Worm (Caenorhabditis elegans): Measurements from ENCODE around the gene cutl-9.

DNA sequence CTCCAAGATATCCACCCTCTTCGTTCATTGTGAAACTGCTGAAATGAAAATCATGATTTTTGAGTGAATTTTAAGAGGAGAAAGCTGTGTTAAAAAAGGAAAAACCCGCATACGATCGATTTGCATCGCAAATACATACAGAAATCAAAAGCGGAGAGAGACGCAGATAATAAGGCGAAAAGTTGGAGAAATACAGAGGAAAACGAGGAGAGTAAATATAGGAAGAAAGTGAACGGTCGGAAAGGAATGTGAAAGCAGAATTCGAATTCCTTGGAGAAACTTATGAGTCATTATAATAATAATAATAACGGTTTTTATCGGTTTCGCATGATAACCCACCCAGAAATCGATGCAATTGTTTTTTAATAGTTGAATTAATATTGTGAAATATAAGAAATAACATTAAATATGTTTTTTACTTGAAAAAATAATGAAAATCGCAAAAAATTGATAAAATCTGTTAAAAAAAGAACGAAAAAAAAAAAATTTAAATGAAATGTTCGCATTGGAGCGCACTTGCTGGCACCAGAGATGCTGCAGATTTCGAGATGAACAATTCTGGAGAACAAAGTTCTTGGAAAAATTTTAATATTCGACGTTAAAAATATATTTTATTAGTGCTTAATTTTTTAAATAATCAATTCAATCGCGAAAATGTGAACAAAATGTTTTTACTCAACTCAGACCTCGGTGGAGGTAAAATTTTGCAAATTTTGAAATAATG lies 14.7 kb upstream of the cutl-9 start, which contains the start of gene ccm-3:
- TF ChIP-seq ceh-13 (GFP tag; optimal IDR thresholded peaks at IDR 0.05) (no peak), ama-1 (optimal IDR thresholded peaks at IDR 0.05) (no peak)
